Worm (Caenorhabditis elegans): ENCODE results near the gene sup-37.

DNA sequence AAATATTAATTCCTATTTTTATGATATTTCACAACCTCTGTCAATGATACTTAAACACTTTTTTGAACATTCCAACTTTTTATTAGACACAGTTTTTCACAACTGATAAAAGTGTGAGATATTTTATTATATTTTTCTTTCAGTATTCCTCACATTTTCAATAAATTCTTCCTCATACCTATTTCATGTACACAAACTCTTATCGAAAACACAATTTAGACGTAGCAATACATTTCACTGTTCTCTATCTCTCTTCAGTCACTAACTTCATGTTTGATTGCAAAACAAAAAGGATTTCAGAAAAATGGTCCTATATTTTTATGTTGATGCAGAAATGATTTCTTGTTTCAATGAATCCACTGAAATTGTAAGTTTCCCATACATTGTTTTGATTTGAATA, 40.5 kb upstream of the sup-37 start, which contains the start of gene B0507.6:
- TF ChIP-seq him-1 (tag; optimal IDR thresholded peaks at IDR 0.05): no peak
- TF ChIP-seq dao-5 (tag; optimal IDR thresholded peaks at IDR 0.05): no peak
- TF ChIP-seq W03F9.2 (tag; optimal IDR thresholded peaks at IDR 0.05): no peak
